Worm (Caenorhabditis elegans): Measurements from ENCODE around the gene Y6D1A.2.

The Y6D1A.2 gene

ce11 chrII:11819824-11820223 lies at the start of gene Y6D1A.2:
TSS of gene Y6D1A.2 (minus strand) at chrII:11819924.
- TF ChIP-seq tbx-11 (GFP tag; IDR thresholded peaks at IDR 0.05), result no peak
- no peak for TF ChIP-seq ceh-36 (tag; optimal IDR thresholded peaks at IDR 0.05)
- TF ChIP-seq aly-1 (tag; optimal IDR thresholded peaks at IDR 0.05), result no peak
- no peak for TF ChIP-seq B0310.2 (tag; optimal IDR thresholded peaks at IDR 0.05)
- TF ChIP-seq pes-1 (GFP tag; IDR thresholded peaks at IDR 0.05), result no peak
- no peak for TF ChIP-seq F13C5.2 (tag; optimal IDR thresholded peaks at IDR 0.05)
- TF ChIP-seq tra-4 (tag; optimal IDR thresholded peaks at IDR 0.05), result no peak
- no peak for TF ChIP-seq ceh-13 (GFP tag; optimal IDR thresholded peaks at IDR 0.05)
- no peak for TF ChIP-seq hmbx-1 (tag; optimal IDR thresholded peaks at IDR 0.05)
- no peak for TF ChIP-seq scrt-1 (GFP tag; IDR thresholded peaks at IDR 0.05)
- TF ChIP-seq hnd-1 (tag; optimal IDR thresholded peaks at IDR 0.05), result no peak
- TF ChIP-seq ets-7 (tag; optimal IDR thresholded peaks at IDR 0.05), result no peak
- TF ChIP-seq sea-1 (GFP tag; conservative IDR thresholded peaks at IDR 0.05), result no peak
- TF ChIP-seq flt-1 (GFP tag; IDR thresholded peaks at IDR 0.05), result no peak
- TF ChIP-seq hmg-4 (GFP tag; optimal IDR thresholded peaks at IDR 0.05), result no peak
- TF ChIP-seq tbx-37 (GFP tag; conservative IDR thresholded peaks at IDR 0.05), result no peak
- no peak for TF ChIP-seq ama-1 (optimal IDR thresholded peaks at IDR 0.05)

ce11 chrII:11868893-11869292 lies 49.2 kb upstream of the Y6D1A.2 start:
- TF ChIP-seq hmg-4 (GFP tag; optimal IDR thresholded peaks at IDR 0.05), result no peak
- no peak for TF ChIP-seq ets-7 (tag; optimal IDR thresholded peaks at IDR 0.05)
- TF ChIP-seq sea-1 (GFP tag; conservative IDR thresholded peaks at IDR 0.05), result no peak
- no peak for TF ChIP-seq ama-1 (optimal IDR thresholded peaks at IDR 0.05)
- no peak for TF ChIP-seq ceh-36 (tag; optimal IDR thresholded peaks at IDR 0.05)
- TF ChIP-seq hnd-1 (tag; optimal IDR thresholded peaks at IDR 0.05), result no peak
- no peak for TF ChIP-seq tbx-37 (GFP tag; conservative IDR thresholded peaks at IDR 0.05)
- no peak for TF ChIP-seq B0310.2 (tag; optimal IDR thresholded peaks at IDR 0.05)
- TF ChIP-seq tbx-11 (GFP tag; IDR thresholded peaks at IDR 0.05), result no peak
- no peak for TF ChIP-seq scrt-1 (GFP tag; IDR thresholded peaks at IDR 0.05)
- no peak for TF ChIP-seq hmbx-1 (tag; optimal IDR thresholded peaks at IDR 0.05)
- no peak for TF ChIP-seq flt-1 (GFP tag; IDR thresholded peaks at IDR 0.05)
- TF ChIP-seq ceh-13 (GFP tag; optimal IDR thresholded peaks at IDR 0.05), result no peak
- TF ChIP-seq pes-1 (GFP tag; IDR thresholded peaks at IDR 0.05), result no peak
- TF ChIP-seq F13C5.2 (tag; optimal IDR thresholded peaks at IDR 0.05), result no peak
- TF ChIP-seq tra-4 (tag; optimal IDR thresholded peaks at IDR 0.05), result no peak
- TF ChIP-seq aly-1 (tag; optimal IDR thresholded peaks at IDR 0.05), result no peak

- TF ChIP-seq tbx-37 (GFP tag; conservative IDR thresholded peaks at IDR 0.05), result no peak
- no peak for TF ChIP-seq ceh-36 (tag; optimal IDR thresholded peaks at IDR 0.05)
- no peak for TF ChIP-seq ceh-13 (GFP tag; optimal IDR thresholded peaks at IDR 0.05)
- no peak for TF ChIP-seq ets-7 (tag; optimal IDR thresholded peaks at IDR 0.05)
- TF ChIP-seq ama-1 (optimal IDR thresholded peaks at IDR 0.05), result no peak
- TF ChIP-seq hmg-4 (GFP tag; optimal IDR thresholded peaks at IDR 0.05), result no peak
- TF ChIP-seq flt-1 (GFP tag; IDR thresholded peaks at IDR 0.05), result no peak
- TF ChIP-seq hmbx-1 (tag; optimal IDR thresholded peaks at IDR 0.05), result no peak
- TF ChIP-seq pes-1 (GFP tag; IDR thresholded peaks at IDR 0.05), result no peak
- no peak for TF ChIP-seq hnd-1 (tag; optimal IDR thresholded peaks at IDR 0.05)
- no peak for TF ChIP-seq sea-1 (GFP tag; conservative IDR thresholded peaks at IDR 0.05)
- TF ChIP-seq tra-4 (tag; optimal IDR thresholded peaks at IDR 0.05), result no peak
- no peak for TF ChIP-seq aly-1 (tag; optimal IDR thresholded peaks at IDR 0.05)
- TF ChIP-seq tbx-11 (GFP tag; IDR thresholded peaks at IDR 0.05), result no peak
- no peak for TF ChIP-seq F13C5.2 (tag; optimal IDR thresholded peaks at IDR 0.05)
- TF ChIP-seq B0310.2 (tag; optimal IDR thresholded peaks at IDR 0.05), result no peak
- no peak for TF ChIP-seq scrt-1 (GFP tag; IDR thresholded peaks at IDR 0.05)
Observed at ce11 chrII:11868234-11868633, 48.5 kb upstream of the Y6D1A.2 start, which contains the start of gene col-84. TSS of gene col-84 (plus strand) at chrII:11868534.

ce11 chrII:11865644-11866043 lies 45.9 kb upstream of the Y6D1A.2 start, which contains the start of gene K12D12.4:
TSS of gene K12D12.4 (minus strand) at chrII:11865744.
- TF ChIP-seq pes-1 (GFP tag; IDR thresholded peaks at IDR 0.05) (no peak), scrt-1 (GFP tag; IDR thresholded peaks at IDR 0.05) (no peak)

ce11 chrII:11860623-11861079 lies 40.9 kb upstream of the Y6D1A.2 start, which contains the start of gene K12D12.5:
TSS of gene K12D12.5 (plus strand) at chrII:11861029.
- TF ChIP-seq hmbx-1 (tag; optimal IDR thresholded peaks at IDR 0.05) (no peak), sea-1 (GFP tag; conservative IDR thresholded peaks at IDR 0.05) (no peak), tbx-37 (GFP tag; conservative IDR thresholded peaks at IDR 0.05) (no peak), tra-4 (tag; optimal IDR thresholded peaks at IDR 0.05) (no peak), ceh-36 (tag; optimal IDR thresholded peaks at IDR 0.05) (no peak), pes-1 (GFP tag; IDR thresholded peaks at IDR 0.05) (no peak), tbx-11 (GFP tag; IDR thresholded peaks at IDR 0.05) (no peak), B0310.2 (tag; optimal IDR thresholded peaks at IDR 0.05) (no peak), ama-1 (optimal IDR thresholded peaks at IDR 0.05) (no peak), hmg-4 (GFP tag; optimal IDR thresholded peaks at IDR 0.05) (no peak), ets-7 (tag; optimal IDR thresholded peaks at IDR 0.05) (no peak), flt-1 (GFP tag; IDR thresholded peaks at IDR 0.05) (no peak), hnd-1 (tag; optimal IDR thresholded peaks at IDR 0.05) (no peak), ceh-13 (GFP tag; optimal IDR thresholded peaks at IDR 0.05) (no peak), scrt-1 (GFP tag; IDR thresholded peaks at IDR 0.05) (no peak), F13C5.2 (tag; optimal IDR thresholded peaks at IDR 0.05) (no peak)

ce11 chrII:11859833-11860232 lies 40.1 kb upstream of the Y6D1A.2 start:
- TF ChIP-seq B0310.2 (tag; optimal IDR thresholded peaks at IDR 0.05) (no peak), flt-1 (GFP tag; IDR thresholded peaks at IDR 0.05) (no peak), sea-1 (GFP tag; conservative IDR thresholded peaks at IDR 0.05) (no peak), ceh-36 (tag; optimal IDR thresholded peaks at IDR 0.05) (no peak), hmbx-1 (tag; optimal IDR thresholded peaks at IDR 0.05) (no peak), scrt-1 (GFP tag; IDR thresholded peaks at IDR 0.05) (no peak), tbx-11 (GFP tag; IDR thresholded peaks at IDR 0.05) (no peak), ama-1 (optimal IDR thresholded peaks at IDR 0.05) (no peak), tra-4 (tag; optimal IDR thresholded peaks at IDR 0.05) (no peak), F13C5.2 (tag; optimal IDR thresholded peaks at IDR 0.05) (no peak), ets-7 (tag; optimal IDR thresholded peaks at IDR 0.05) (no peak), tbx-37 (GFP tag; conservative IDR thresholded peaks at IDR 0.05) (no peak), pes-1 (GFP tag; IDR thresholded peaks at IDR 0.05) (no peak), hnd-1 (tag; optimal IDR thresholded peaks at IDR 0.05) (no peak)

ce11 chrII:11856361-11856760 lies 36.6 kb upstream of the Y6D1A.2 start, which contains the start of gene clh-1:
TSS of gene clh-1 (minus strand) at chrII:11856461.
- TF ChIP-seq hmbx-1 (tag; optimal IDR thresholded peaks at IDR 0.05), result no peak
- TF ChIP-seq sea-1 (GFP tag; conservative IDR thresholded peaks at IDR 0.05), result no peak
- TF ChIP-seq tbx-37 (GFP tag; conservative IDR thresholded peaks at IDR 0.05), result no peak
- TF ChIP-seq ama-1 (optimal IDR thresholded peaks at IDR 0.05), result no peak
- TF ChIP-seq B0310.2 (tag; optimal IDR thresholded peaks at IDR 0.05), result no peak
- TF ChIP-seq tbx-11 (GFP tag; IDR thresholded peaks at IDR 0.05), result no peak
- no peak for TF ChIP-seq ceh-36 (tag; optimal IDR thresholded peaks at IDR 0.05)
- TF ChIP-seq hnd-1 (tag; optimal IDR thresholded peaks at IDR 0.05), result no peak
- no peak for TF ChIP-seq ceh-13 (GFP tag; optimal IDR thresholded peaks at IDR 0.05)
- TF ChIP-seq hmg-4 (GFP tag; optimal IDR thresholded peaks at IDR 0.05), result no peak
- no peak for TF ChIP-seq ets-7 (tag; optimal IDR thresholded peaks at IDR 0.05)
- TF ChIP-seq aly-1 (tag; optimal IDR thresholded peaks at IDR 0.05), result no peak
- no peak for TF ChIP-seq flt-1 (GFP tag; IDR thresholded peaks at IDR 0.05)
- TF ChIP-seq tra-4 (tag; optimal IDR thresholded peaks at IDR 0.05), result no peak
